Fruit fly (Drosophila melanogaster) whole organism, pupa: ENCODE data around the gene Rack1.

Experiments used
- CG10348 ChIP-seq: fragments of 200-800 bp; sonication (Bioruptor generic); IDR thresholded peaks from 2 replicates; pipeline ENCODE4 v1.3.6; 2022; ENCODE audit warnings: missing biosample characterization, missing genetic modification characterization
- CG12605 ChIP-seq: fragments of 200-800 bp; sonication (Bioruptor generic); IDR thresholded peaks from 2 replicates; pipeline ENCODE4 v1.3.6; 2022; ENCODE audit warnings: missing biosample characterization, missing genetic modification characterization
- CG13204 ChIP-seq: fragments of 200-800 bp; sonication (Bioruptor generic); optimal IDR thresholded peaks from 2 replicates; lab custom pipeline; 2018; ENCODE audit warnings: missing biosample characterization, mild to moderate bottlenecking, missing genetic modification characterization, moderate library complexity
- CG14655 ChIP-seq: fragments of 200-800 bp; sonication (Bioruptor generic); optimal IDR thresholded peaks from 3 replicates; lab custom pipeline; 2017; ENCODE audit warnings: mild to moderate bottlenecking, missing biosample characterization, missing genetic modification reagents, missing genetic modification characterization
- CG15710 ChIP-seq: fragments of 200-800 bp; sonication (Bioruptor generic); optimal IDR thresholded peaks from 2 replicates; lab custom pipeline; 2018; ENCODE audit warnings: missing biosample characterization, mild to moderate bottlenecking, missing genetic modification characterization, moderate library complexity
- CG17806 ChIP-seq: fragments of 200-800 bp; sonication (Bioruptor generic); optimal IDR thresholded peaks from 2 replicates; lab custom pipeline; 2018; ENCODE audit warnings: missing biosample characterization, mild to moderate bottlenecking, missing genetic modification characterization, moderate library complexity
- CG32121 ChIP-seq: fragments of 200-800 bp; sonication (Bioruptor generic); IDR thresholded peaks from 2 replicates; pipeline ENCODE4 v1.3.6; 2022; ENCODE audit warnings: missing biosample characterization, missing genetic modification characterization
- CG34367 ChIP-seq: fragments of 200-800 bp; sonication (Bioruptor generic); optimal IDR thresholded peaks from 2 replicates; lab custom pipeline; 2018; ENCODE audit warnings: missing biosample characterization, mild to moderate bottlenecking, missing genetic modification characterization
- CG4496 ChIP-seq: fragments of 200-800 bp; sonication (Bioruptor generic); IDR thresholded peaks from 3 replicates; pipeline ENCODE4 v1.3.6; 2022; ENCODE audit warnings: missing biosample characterization, missing genetic modification characterization
- CG8159 ChIP-seq: fragments of 200-800 bp; sonication (Bioruptor generic); optimal IDR thresholded peaks from 3 replicates; lab custom pipeline; 2018; ENCODE audit warnings: missing biosample characterization, mild to moderate bottlenecking, missing genetic modification characterization, moderate library complexity
- CG8301 ChIP-seq: fragments of 200-800 bp; sonication (Bioruptor generic); optimal IDR thresholded peaks from 2 replicates; lab custom pipeline; 2018; ENCODE audit warnings: missing biosample characterization, mild to moderate bottlenecking, missing genetic modification characterization
- CG9948 ChIP-seq: fragments of 200-800 bp; sonication (Bioruptor generic); optimal IDR thresholded peaks from 2 replicates; lab custom pipeline; 2018; ENCODE audit warnings: missing biosample characterization, mild to moderate bottlenecking, missing genetic modification characterization, moderate library complexity
- D1 ChIP-seq: fragments of 200-800 bp; sonication (Bioruptor generic); optimal IDR thresholded peaks from 2 replicates; lab custom pipeline; 2018; ENCODE audit warnings: missing biosample characterization, mild to moderate bottlenecking, missing genetic modification characterization, moderate library complexity
- EcR ChIP-seq: fragments of 200-800 bp; sonication (Bioruptor generic); optimal IDR thresholded peaks from 3 replicates; lab custom pipeline; 2019; ENCODE audit warnings: missing biosample characterization, missing genetic modification characterization, mild to moderate bottlenecking, moderate library complexity, missing genetic modification reagents
- Ets98B ChIP-seq: fragments of 200-800 bp; sonication (Bioruptor generic); IDR thresholded peaks from 2 replicates; pipeline ENCODE4 v1.3.6; 2022; ENCODE audit warnings: missing biosample characterization, missing genetic modification characterization
- Pif1A ChIP-seq: fragments of 200-800 bp; sonication (Bioruptor generic); optimal IDR thresholded peaks from 3 replicates; lab custom pipeline; 2016; ENCODE audit warnings: missing biosample characterization, missing genetic modification characterization
- Pif1B ChIP-seq: fragments of 200-800 bp; sonication (Bioruptor generic); optimal IDR thresholded peaks from 3 replicates; lab custom pipeline; 2016; ENCODE audit warnings: missing biosample characterization, missing genetic modification characterization
- Snoo ChIP-seq: fragments of 200-800 bp; sonication (Bioruptor generic); optimal IDR thresholded peaks from 3 replicates; lab custom pipeline; 2017; ENCODE audit warnings: missing biosample characterization, mild to moderate bottlenecking, missing genetic modification characterization, inconsistent platforms
- fd96Ca ChIP-seq: fragments of 200-800 bp; sonication (Bioruptor generic); IDR thresholded peaks from 3 replicates; pipeline ENCODE4 v1.3.6; 2022; ENCODE audit warnings: missing biosample characterization, missing genetic modification characterization
- gl ChIP-seq: fragments of 200-800 bp; sonication (Bioruptor generic); optimal IDR thresholded peaks from 2 replicates; lab custom pipeline; 2018; ENCODE audit warnings: missing biosample characterization, mild to moderate bottlenecking, missing genetic modification characterization
- rn ChIP-seq: fragments of 200-800 bp; sonication (Bioruptor generic); IDR thresholded peaks from 2 replicates; pipeline ENCODE4 v1.3.6; 2022; ENCODE audit warnings: missing biosample characterization, missing genetic modification characterization

Gene Rack1

dm6 chr2L:7827045-7828004 is at the start of gene Rack1, which contains the start of gene mts:
TSS of gene Rack1 (minus strand) at chr2L:7827315.
TSS of gene mts (plus strand) at chr2L:7827650.
- TF ChIP-seq CG8159 (tag; lab: Kevin White, UChicago) (peak; percentile 58), CG17806 (tag; lab: Kevin White, UChicago) (peak; percentile 25), Pif1A (GFP tag; lab: Kevin White, UChicago) (peak; percentile 69), fd96Ca (GFP tag; lab: Robert Waterston, UW) (peak; percentile 41; the same call in 1 of the 3 replicates), CG13204 (GFP tag; lab: Kevin White, UChicago) (no peak), Ets98B (GFP tag; lab: Robert Waterston, UW) (peak; percentile 63), EcR (GFP tag; lab: Kevin White, UChicago) (no peak), gl (tag; lab: Kevin White, UChicago) (peak; percentile 42), CG34367 (tag; lab: Kevin White, UChicago) (peak; percentile 65), CG10348 (GFP tag; lab: Robert Waterston, UW) (no peak), CG12605 (GFP tag; lab: Robert Waterston, UW) (peak; percentile 77), CG4496 (GFP tag; lab: Robert Waterston, UW) (peak; percentile 88), D1 (tag; lab: Kevin White, UChicago) (no peak), CG14655 (GFP tag; lab: Kevin White, UChicago) (no peak), CG15710 (peak; percentile 54), Pif1B (GFP tag; lab: Kevin White, UChicago) (peak; percentile 43), rn (GFP tag; lab: Robert Waterston, UW) (peak; percentile 43), Snoo (tag; lab: Kevin White, UChicago) (peak; percentile 86), CG9948 (tag; lab: Kevin White, UChicago) (peak; percentile 20), CG32121 (GFP tag; lab: Robert Waterston, UW) (peak; percentile 34; the same call in 1 of the 2 replicates), CG8301 (tag; lab: Kevin White, UChicago) (peak; percentile 43)

DNA sequence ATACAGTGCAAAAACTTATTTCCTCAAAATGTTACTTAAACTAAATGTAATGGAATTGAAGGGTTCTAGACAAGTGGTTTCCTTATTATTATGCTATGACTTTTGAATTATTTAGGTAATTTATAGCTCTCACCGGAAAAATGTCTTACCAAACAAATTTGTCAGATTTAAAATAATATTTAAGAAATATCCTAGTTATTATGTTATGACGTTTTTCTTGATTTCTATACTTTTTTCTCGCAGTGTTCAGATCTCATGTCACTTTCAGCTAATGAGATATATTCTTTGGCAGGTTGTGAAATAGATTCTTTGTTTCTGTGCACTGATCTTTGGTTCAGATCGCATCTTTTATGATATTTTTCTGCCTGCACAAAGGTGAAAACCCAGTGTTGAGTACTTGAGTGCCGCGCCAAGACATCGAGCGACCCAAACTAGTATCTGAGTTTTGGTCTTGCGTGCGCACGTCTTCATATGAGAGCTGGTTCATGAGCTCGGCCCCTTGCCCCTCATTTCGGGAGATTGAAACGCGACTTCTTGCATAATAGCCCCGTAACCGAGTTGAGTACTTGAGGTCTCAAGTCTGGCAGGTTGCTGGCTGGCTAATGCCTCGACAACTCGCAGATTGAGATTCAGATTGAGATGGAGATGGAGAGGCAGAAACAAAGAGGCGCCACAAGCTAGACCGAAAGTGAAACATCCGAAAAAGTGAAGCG is 49.6 kb upstream of the Rack1 start:
- no peak for TF ChIP-seq Pif1B (GFP tag; lab: Kevin White, UChicago)
- TF ChIP-seq CG8159 (tag; lab: Kevin White, UChicago) = peak; percentile 24
- no peak for TF ChIP-seq CG17806 (tag; lab: Kevin White, UChicago)
- no peak for TF ChIP-seq CG32121 (GFP tag; lab: Robert Waterston, UW)
- TF ChIP-seq EcR (GFP tag; lab: Kevin White, UChicago) = no peak
- no peak for TF ChIP-seq CG15710
- TF ChIP-seq fd96Ca (GFP tag; lab: Robert Waterston, UW) = no peak
- peak; percentile 44 for TF ChIP-seq CG14655 (GFP tag; lab: Kevin White, UChicago)
- 0 out of 3 replicates have a peak, but pooled peaks have one; percentile 41 for TF ChIP-seq CG4496 (GFP tag; lab: Robert Waterston, UW)
- peak; percentile 17 for TF ChIP-seq CG9948 (tag; lab: Kevin White, UChicago)
- TF ChIP-seq CG12605 (GFP tag; lab: Robert Waterston, UW) = no peak
- no peak for TF ChIP-seq CG34367 (tag; lab: Kevin White, UChicago)
- TF ChIP-seq Pif1A (GFP tag; lab: Kevin White, UChicago) = no peak

DNA sequence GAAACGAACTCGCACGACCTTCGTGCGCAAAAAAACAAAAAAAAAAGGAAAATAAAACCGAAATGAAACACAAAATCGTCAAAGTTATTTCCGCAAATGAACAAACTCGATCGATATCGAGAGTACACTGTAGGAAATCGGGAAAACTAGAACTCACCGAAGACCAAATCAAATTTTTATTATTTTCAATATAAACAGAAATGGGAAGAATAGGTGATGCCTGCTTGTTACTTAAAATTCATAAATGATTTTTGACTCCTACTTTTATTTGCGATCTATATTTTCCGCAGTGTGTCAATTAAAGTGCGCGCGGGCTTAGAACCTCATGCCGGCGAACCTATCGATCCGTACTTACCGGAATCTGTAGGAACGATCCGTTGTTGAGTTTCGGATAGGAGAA is 48.6 kb upstream of the Rack1 start:
- peak; percentile 12 for TF ChIP-seq Pif1B (GFP tag; lab: Kevin White, UChicago)
- TF ChIP-seq CG8159 (tag; lab: Kevin White, UChicago) = peak; percentile 43
- no peak for TF ChIP-seq Ets98B (GFP tag; lab: Robert Waterston, UW)
- TF ChIP-seq CG15710 = peak; percentile 26
- no peak for TF ChIP-seq EcR (GFP tag; lab: Kevin White, UChicago)
- TF ChIP-seq CG17806 (tag; lab: Kevin White, UChicago) = peak; percentile 40
- TF ChIP-seq Snoo (tag; lab: Kevin White, UChicago) = peak; percentile 37
- TF ChIP-seq Pif1A (GFP tag; lab: Kevin White, UChicago) = peak; percentile 39
- TF ChIP-seq CG4496 (GFP tag; lab: Robert Waterston, UW) = 0 out of 3 replicates have a peak, but pooled peaks have one; percentile 17
- no peak for TF ChIP-seq fd96Ca (GFP tag; lab: Robert Waterston, UW)
- TF ChIP-seq CG9948 (tag; lab: Kevin White, UChicago) = peak; percentile 14
- TF ChIP-seq CG8301 (tag; lab: Kevin White, UChicago) = no peak

DNA sequence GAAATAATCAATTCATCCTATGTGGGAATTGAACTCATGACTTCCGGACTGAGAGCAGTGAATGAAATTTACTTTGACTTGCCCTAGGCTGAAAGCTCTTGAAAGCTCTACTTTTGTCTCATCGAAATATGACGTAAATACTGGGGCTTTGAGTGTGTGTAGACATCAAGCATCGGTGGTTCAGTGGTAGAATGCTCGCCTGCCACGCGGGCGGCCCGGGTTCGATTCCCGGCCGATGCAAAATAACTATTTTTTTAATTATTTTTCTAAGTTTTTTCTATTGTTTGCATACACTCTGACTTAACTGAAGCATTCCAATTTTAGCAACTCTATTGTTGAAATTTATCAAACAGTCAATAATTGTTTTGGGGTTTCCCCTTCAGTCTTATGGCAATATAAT is 45.6 kb upstream of the Rack1 start:
- TF ChIP-seq fd96Ca (GFP tag; lab: Robert Waterston, UW) (no peak), Ets98B (GFP tag; lab: Robert Waterston, UW) (peak; percentile 37; the same call in 1 of the 2 replicates)
